Worm (Caenorhabditis elegans): Measurements from ENCODE around the gene C35B1.7.

DNA sequence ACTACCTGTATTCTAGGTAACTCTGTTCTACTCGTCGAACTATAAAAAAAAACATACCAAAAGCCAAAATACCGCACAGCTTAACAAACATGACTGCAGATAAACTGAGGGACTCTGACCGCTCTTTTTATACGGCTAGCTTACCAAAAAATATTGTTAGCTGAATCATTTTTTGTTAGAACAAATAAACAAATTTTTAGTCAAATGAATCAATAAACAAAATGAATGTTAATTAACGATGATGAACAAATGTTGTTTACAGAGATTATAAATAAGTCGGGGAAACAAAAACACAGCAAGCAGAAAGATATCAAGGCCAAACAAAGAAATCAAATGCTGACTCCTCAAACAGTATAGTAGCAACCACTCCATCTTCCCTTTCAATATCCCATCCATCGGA is 45.3 kb upstream of the C35B1.7 start, which contains the start of gene ilys-6:
- TF ChIP-seq lin-11 (tag; optimal IDR thresholded peaks at IDR 0.05) (no peak), ceh-34 (tag; optimal IDR thresholded peaks at IDR 0.05) (no peak), fkh-10 (GFP tag; optimal IDR thresholded peaks at IDR 0.05) (no peak), tbx-2 (tag; optimal IDR thresholded peaks at IDR 0.05) (no peak), ceh-18 (tag; optimal IDR thresholded peaks at IDR 0.05) (no peak)
